Worm (Caenorhabditis elegans): Measurements from ENCODE around the gene C45H4.13.

C45H4.13 gene

ce11 chrV:2118574-2118973 lies 32.2 kb downstream of the C45H4.13 start, which contains the start of gene bgnt-1.2:
bgnt-1.2 (minus strand) TSS chrV:2118674.
- TF ChIP-seq C34B4.2 (tag; optimal IDR thresholded peaks at IDR 0.05) = no peak

- TF ChIP-seq efl-1 (optimal IDR thresholded peaks at IDR 0.05) (no peak), efl-1 (GFP tag; optimal IDR thresholded peaks at IDR 0.05 in 1 of 2) (peak in 1 of 2 experiments; percentile 66), aha-1 (tag; optimal IDR thresholded peaks at IDR 0.05) (no peak), ztf-11 (tag; optimal IDR thresholded peaks at IDR 0.05) (no peak), blmp-1 (tag; optimal IDR thresholded peaks at IDR 0.05) (peak; percentile 34), lin-15B (tag; optimal IDR thresholded peaks at IDR 0.05) (no peak), Y116A8C.19 (tag; optimal IDR thresholded peaks at IDR 0.05; ENCODE audit: borderline replicate concordance) (no peak), dpl-1 (GFP tag; optimal IDR thresholded peaks at IDR 0.05) (no peak), ama-1 (optimal IDR thresholded peaks at IDR 0.05) (no peak)
Observed at ce11 chrV:2110368-2110767, 40.4 kb downstream of the C45H4.13 start, which contains the start of gene F22F7.3. F22F7.3 (plus strand) TSS chrV:2110668.

- TF ChIP-seq egl-13 (tag; optimal IDR thresholded peaks at IDR 0.05) = no peak
- TF ChIP-seq lir-3 (tag; optimal IDR thresholded peaks at IDR 0.05; ENCODE audit: poor library complexity) = no peak
- no peak for TF ChIP-seq F16B12.6 (tag; optimal IDR thresholded peaks at IDR 0.05)
- no peak for TF ChIP-seq unc-62 (GFP tag; optimal IDR thresholded peaks at IDR 0.05)
- TF ChIP-seq grh-1 (GFP tag; IDR thresholded peaks at IDR 0.05) = no peak
- TF ChIP-seq lin-13 (GFP tag; optimal IDR thresholded peaks at IDR 0.05) = peak; percentile 13
- TF ChIP-seq C04F5.9 (tag; optimal IDR thresholded peaks at IDR 0.05) = no peak
- no peak for TF ChIP-seq unc-30 (tag; optimal IDR thresholded peaks at IDR 0.05)
- peak; percentile 48 to 66 for TF ChIP-seq lin-35 (GFP tag; optimal IDR thresholded peaks at IDR 0.05)
- no peak for TF ChIP-seq tlp-1 (tag; optimal IDR thresholded peaks at IDR 0.05)
- TF ChIP-seq nhr-84 (tag; optimal IDR thresholded peaks at IDR 0.05) = no peak
- TF ChIP-seq mep-1 (tag; optimal IDR thresholded peaks at IDR 0.05) = no peak
- peak; percentile 47 for TF ChIP-seq nhr-85 (tag)
- TF ChIP-seq lin-15B (tag; optimal IDR thresholded peaks at IDR 0.05) = peak; percentile 41
- TF ChIP-seq mef-2 (tag; optimal IDR thresholded peaks at IDR 0.05) = no peak
- TF ChIP-seq skn-1 (tag; optimal IDR thresholded peaks at IDR 0.05) = peak; percentile 11
- TF ChIP-seq sup-37 (GFP tag; optimal IDR thresholded peaks at IDR 0.05) = no peak
- no peak for TF ChIP-seq zag-1 (tag; optimal IDR thresholded peaks at IDR 0.05)
- no peak for TF ChIP-seq nhr-47 (tag; optimal IDR thresholded peaks at IDR 0.05)
- TF ChIP-seq nhr-11 (tag; optimal IDR thresholded peaks at IDR 0.05) = no peak
- TF ChIP-seq pqm-1 (tag; optimal IDR thresholded peaks at IDR 0.05) = no peak
- TF ChIP-seq ceh-63 (GFP tag; optimal IDR thresholded peaks at IDR 0.05) = no peak
- TF ChIP-seq lin-39 (tag; optimal IDR thresholded peaks at IDR 0.05) = no peak
- peak; percentile 42 for TF ChIP-seq nhr-20 (tag; optimal IDR thresholded peaks at IDR 0.05)
- TF ChIP-seq C16A3.4 (tag; optimal IDR thresholded peaks at IDR 0.05) = peak; percentile 30
- no peak for TF ChIP-seq elt-2 (tag; optimal IDR thresholded peaks at IDR 0.05)
- no peak for TF ChIP-seq unc-86 (tag; optimal IDR thresholded peaks at IDR 0.05)
- peak; percentile 5 for TF ChIP-seq rnt-1 (tag; optimal IDR thresholded peaks at IDR 0.05)
- TF ChIP-seq fos-1 (tag; optimal IDR thresholded peaks at IDR 0.05) = no peak
- peak; percentile 15 for TF ChIP-seq nhr-77 (tag; optimal IDR thresholded peaks at IDR 0.05)
- TF ChIP-seq efl-3 (GFP tag; optimal IDR thresholded peaks at IDR 0.05) = no peak
- TF ChIP-seq dpl-1 (GFP tag; optimal IDR thresholded peaks at IDR 0.05) = peak; percentile 9 to 69 (median 29)
- TF ChIP-seq nhr-28 (tag; optimal IDR thresholded peaks at IDR 0.05) = no peak
- TF ChIP-seq unc-130 (tag; optimal IDR thresholded peaks at IDR 0.05) = no peak
- no peak for TF ChIP-seq lsy-2 (tag; optimal IDR thresholded peaks at IDR 0.05)
- peak; percentile 59 to 70 for TF ChIP-seq efl-1 (optimal IDR thresholded peaks at IDR 0.05)
- TF ChIP-seq efl-1 (GFP tag; optimal IDR thresholded peaks at IDR 0.05 in 1 of 2) = peak; percentile 54 to 85
- peak; percentile 26 for TF ChIP-seq xbp-1 (tag; optimal IDR thresholded peaks at IDR 0.05)
- peak; percentile 11 for TF ChIP-seq vab-15 (tag; optimal IDR thresholded peaks at IDR 0.05)
- no peak for TF ChIP-seq nhr-76 (tag; optimal IDR thresholded peaks at IDR 0.05)
- no peak for TF ChIP-seq ceh-8 (GFP tag; optimal IDR thresholded peaks at IDR 0.05)
- peak in 1 of 3 experiments; percentile 46 for TF ChIP-seq ceh-82 (tag; optimal IDR thresholded peaks at IDR 0.05)
- TF ChIP-seq sox-4 (tag; optimal IDR thresholded peaks at IDR 0.05) = no peak
- TF ChIP-seq blmp-1 (tag; optimal IDR thresholded peaks at IDR 0.05) = peak; percentile 16
Observed at ce11 chrV:2109295-2109694, 41.5 kb downstream of the C45H4.13 start, which contains the start of gene ckb-4. ckb-4 (minus strand) TSS chrV:2109434.
